Fruit fly (Drosophila melanogaster) whole organism, embryonic: ENCODE data around the gene Rab3-GAP.

Experiments
- CG12104 ChIP-seq: fragments of 200-800 bp; sonication (Bioruptor generic); optimal IDR thresholded peaks from 3 replicates; lab custom pipeline; 2016; ENCODE audit warnings: missing biosample characterization, missing genetic modification characterization
- nerfin-2 ChIP-seq: fragments of 200-800 bp; sonication (Bioruptor generic); IDR thresholded peaks from 2 replicates; pipeline ENCODE4 v1.3.6; 2022; ENCODE audit warnings: missing biosample characterization, missing genetic modification characterization; ENCODE audit not compliant: partially characterized antibody

dm6 chr2L:12085619-12086171 lies 22.7 kb upstream of the Rab3-GAP start, which contains the start of gene prd:
- TF ChIP-seq nerfin-2 (GFP tag; lab: Robert Waterston, UW) = no peak
- TF ChIP-seq CG12104 = no peak
